Worm (Caenorhabditis elegans) whole organism, L4 larva: Measurements from ENCODE around the gene ZC250.5.

Source experiments
- D1046.2 ChIP-seq: fragments of 200-800 bp; sonication (Bioruptor generic); IDR thresholded peaks from 2 replicates; pipeline ENCODE4 v1.3.6; 2022; ENCODE audit warnings: missing genetic modification characterization, missing compliant biosample characterization
- F10B5.3 ChIP-seq: sonication (generic microtip); optimal IDR thresholded peaks from 2 replicates; lab custom pipeline; 2016; ENCODE audit warnings: mild to moderate bottlenecking, missing genetic modification characterization, missing compliant biosample characterization
- F26F4.8 ChIP-seq: fragments of 200-800 bp; sonication (Bioruptor generic); conservative IDR thresholded peaks from 2 replicates; pipeline ENCODE4 v1.3.6; 2022; ENCODE audit warnings: missing genetic modification characterization, missing compliant biosample characterization
- F37D6.2 ChIP-seq: sonication (generic microtip); optimal IDR thresholded peaks from 2 replicates; lab custom pipeline; 2016; ENCODE audit warnings: mild to moderate bottlenecking, missing genetic modification characterization, missing compliant biosample characterization
- T20F7.1 ChIP-seq: fragments of 200-800 bp; sonication (Bioruptor generic); optimal IDR thresholded peaks from 2 replicates; lab custom pipeline; 2018; ENCODE audit warnings: mild to moderate bottlenecking, missing genetic modification characterization, missing compliant biosample characterization
- ZK337.2 ChIP-seq: fragments of 200-800 bp; sonication (Bioruptor generic); IDR thresholded peaks from 2 replicates; pipeline ENCODE4 v1.3.6; 2022; ENCODE audit warnings: missing genetic modification reagents, missing genetic modification characterization, missing compliant biosample characterization
- ama-1 ChIP-seq: fragments of 150-350 bp; optimal IDR thresholded peaks from 2 replicates; lab custom pipeline; 2014; ENCODE audit warnings: inconsistent platforms, mixed read lengths
- arid-1 ChIP-seq: fragments of 200-800 bp; sonication (Bioruptor generic); conservative IDR thresholded peaks from 2 replicates; pipeline ENCODE4 v1.3.6; 2022; ENCODE audit warnings: missing genetic modification reagents, missing genetic modification characterization, missing compliant biosample characterization
- attf-4 ChIP-seq: sonication (generic microtip); optimal IDR thresholded peaks from 3 replicates; lab custom pipeline; 2017; ENCODE audit warnings: missing biosample characterization, missing genetic modification characterization
- ceh-20 ChIP-seq: fragments of 200-800 bp; sonication (Bioruptor generic); IDR thresholded peaks from 2 replicates; pipeline ENCODE4 v1.3.6; 2022; ENCODE audit warnings: missing genetic modification reagents, missing genetic modification characterization, missing compliant biosample characterization
- ceh-28 ChIP-seq: fragments of 150-350 bp; optimal IDR thresholded peaks from 2 replicates; lab custom pipeline; 2014; ENCODE audit warnings: missing biosample characterization, missing genetic modification reagents, missing genetic modification characterization
- ceh-44 ChIP-seq: fragments of 200-800 bp; sonication (Bioruptor generic); IDR thresholded peaks from 2 replicates; pipeline ENCODE4 v1.3.6; 2022; ENCODE audit warnings: missing genetic modification reagents, missing genetic modification characterization, missing compliant biosample characterization
- ces-1 ChIP-seq: fragments of 150-350 bp; sonication (generic microtip); optimal IDR thresholded peaks from 4 replicates; lab custom pipeline; 2014; ENCODE audit warnings: missing biosample characterization, missing genetic modification reagents, missing genetic modification characterization
- ctbp-1 ChIP-seq: fragments of 200-800 bp; sonication (Bioruptor generic); IDR thresholded peaks from 2 replicates; pipeline ENCODE4 v1.3.6; 2022; ENCODE audit warnings: missing genetic modification reagents, missing genetic modification characterization, missing compliant biosample characterization
- dmd-6 ChIP-seq: fragments of 200-800 bp; sonication (Bioruptor generic); IDR thresholded peaks from 2 replicates; pipeline ENCODE4 v1.3.6; 2022; ENCODE audit warnings: missing genetic modification reagents, missing genetic modification characterization, missing compliant biosample characterization
- dmd-8 ChIP-seq: fragments of 200-800 bp; sonication (Bioruptor generic); IDR thresholded peaks from 2 replicates; pipeline ENCODE4 v1.3.6; 2022; ENCODE audit warnings: missing genetic modification characterization, missing compliant biosample characterization
- duxl-1 ChIP-seq: sonication (generic microtip); optimal IDR thresholded peaks from 2 replicates; lab custom pipeline; 2016; ENCODE audit warnings: mild to moderate bottlenecking, missing genetic modification characterization, moderate library complexity, missing compliant biosample characterization; ENCODE audit not compliant: poor library complexity
- egl-27 ChIP-seq: sonication (generic microtip); optimal IDR thresholded peaks from 3 replicates; lab custom pipeline; 2017; ENCODE audit warnings: missing biosample characterization, missing genetic modification reagents, missing genetic modification characterization
- egl-43 ChIP-seq: fragments of 200-800 bp; sonication (Bioruptor generic); IDR thresholded peaks from 2 replicates; pipeline ENCODE4 v1.3.6; 2022; ENCODE audit warnings: missing genetic modification reagents, missing genetic modification characterization, missing compliant biosample characterization
- fkh-10 ChIP-seq: fragments of 150-350 bp; optimal IDR thresholded peaks from 2 replicates; lab custom pipeline; 2014; ENCODE audit warnings: missing biosample characterization, missing genetic modification reagents, missing genetic modification characterization
- hmg-1.1 ChIP-seq: fragments of 200-800 bp; sonication (Bioruptor generic); IDR thresholded peaks from 2 replicates; pipeline ENCODE4 v1.3.6; 2022; ENCODE audit warnings: missing genetic modification reagents, missing genetic modification characterization, missing compliant biosample characterization
- jun-1 ChIP-seq: fragments of 150-350 bp; optimal IDR thresholded peaks from 2 replicates; lab custom pipeline; 2014; ENCODE audit warnings: missing biosample characterization, missing genetic modification reagents, missing genetic modification characterization
- lim-7 ChIP-seq: fragments of 200-800 bp; sonication (Bioruptor generic); IDR thresholded peaks from 2 replicates; pipeline ENCODE4 v1.3.6; 2022; ENCODE audit warnings: missing genetic modification characterization, missing compliant biosample characterization
- lin-15B ChIP-seq: fragments of 150-350 bp; sonication (generic microtip); optimal IDR thresholded peaks from 3 replicates; lab custom pipeline; 2014; ENCODE audit warnings: missing biosample characterization, missing genetic modification characterization
- madf-9 ChIP-seq: fragments of 200-800 bp; sonication (Bioruptor generic); conservative IDR thresholded peaks from 2 replicates; pipeline ENCODE4 v1.3.6; 2022; ENCODE audit warnings: missing genetic modification reagents, missing genetic modification characterization, missing compliant biosample characterization
- mdt-29 ChIP-seq: fragments of 200-800 bp; sonication (Bioruptor generic); IDR thresholded peaks from 2 replicates; pipeline ENCODE4 v1.3.6; 2022; ENCODE audit warnings: missing genetic modification reagents, missing genetic modification characterization, missing compliant biosample characterization
- mes-2 ChIP-seq: sonication (generic microtip); optimal IDR thresholded peaks from 2 replicates; lab custom pipeline; 2016; ENCODE audit warnings: missing genotype, mild to moderate bottlenecking, missing genetic modification characterization, missing compliant biosample characterization; ENCODE audit not compliant: poor library complexity, severe bottlenecking
- nhr-102 ChIP-seq: sonication (generic microtip); optimal IDR thresholded peaks from 2 replicates; lab custom pipeline; 2016; ENCODE audit warnings: mild to moderate bottlenecking, missing genetic modification characterization, moderate library complexity, missing compliant biosample characterization
- nhr-11 ChIP-seq: fragments of 150-350 bp; optimal IDR thresholded peaks from 2 replicates; lab custom pipeline; 2014; ENCODE audit warnings: missing biosample characterization, missing genetic modification characterization
- nhr-237 ChIP-seq: sonication (generic microtip); optimal IDR thresholded peaks from 2 replicates; lab custom pipeline; 2017; ENCODE audit warnings: missing biosample characterization, missing genetic modification characterization
- nhr-25 ChIP-seq: sonication (generic microtip); optimal IDR thresholded peaks from 2 replicates; lab custom pipeline; 2017; ENCODE audit warnings: missing genetic modification characterization, mild to moderate bottlenecking, missing compliant biosample characterization, antibody characterized with exemption, moderate library complexity, borderline replicate concordance; ENCODE audit not compliant: insufficient read depth
- nhr-28 ChIP-seq: fragments of 150-350 bp; optimal IDR thresholded peaks from 2 replicates; lab custom pipeline; 2014; ENCODE audit warnings: missing biosample characterization, missing genetic modification characterization
- nhr-48 ChIP-seq: sonication (generic microtip); optimal IDR thresholded peaks from 2 replicates; lab custom pipeline; 2016; ENCODE audit warnings: mild to moderate bottlenecking, missing genetic modification characterization, missing compliant biosample characterization
- nhr-77 ChIP-seq: fragments of 150-350 bp; optimal IDR thresholded peaks from 2 replicates; lab custom pipeline; 2014; ENCODE audit warnings: missing biosample characterization, missing genetic modification characterization
- php-3 ChIP-seq: fragments of 200-800 bp; sonication (Bioruptor generic); IDR thresholded peaks from 2 replicates; pipeline ENCODE4 v1.3.6; 2022; ENCODE audit warnings: missing genetic modification reagents, missing genetic modification characterization, missing compliant biosample characterization
- saeg-2 ChIP-seq: fragments of 200-800 bp; sonication (Bioruptor generic); IDR thresholded peaks from 2 replicates; pipeline ENCODE4 v1.3.6; 2022; ENCODE audit warnings: missing genetic modification reagents, missing genetic modification characterization, missing compliant biosample characterization
- sdz-12 ChIP-seq: fragments of 200-800 bp; sonication (Bioruptor generic); optimal IDR thresholded peaks from 2 replicates; lab custom pipeline; 2018; ENCODE audit warnings: mild to moderate bottlenecking, missing genetic modification characterization, missing compliant biosample characterization
- spr-3 ChIP-seq: fragments of 200-800 bp; sonication (Bioruptor generic); optimal IDR thresholded peaks from 2 replicates; lab custom pipeline; 2018; ENCODE audit warnings: mild to moderate bottlenecking, missing genetic modification characterization, missing compliant biosample characterization
- tag-97 ChIP-seq: fragments of 200-800 bp; sonication (Bioruptor generic); IDR thresholded peaks from 2 replicates; pipeline ENCODE4 v1.3.6; 2022; ENCODE audit warnings: missing genetic modification characterization, missing compliant biosample characterization
- unc-130 ChIP-seq: sonication (generic microtip); optimal IDR thresholded peaks from 2 replicates; lab custom pipeline; 2016; ENCODE audit warnings: missing genetic modification reagents, missing genetic modification characterization, missing compliant biosample characterization
- unc-62 ChIP-seq, 3 experiments: fragments of 150-350 bp in 1 of 3; sonication (generic microtip); optimal IDR thresholded peaks in 2 of 3; peaks in 1 of 3; 1 replicate in 1 of 3; 2 replicates in 2 of 3; lab custom pipeline; 2014 to 2017; ENCODE audit warnings: missing biosample characterization in 3 of 3, missing genetic modification characterization in 3 of 3, missing genetic modification reagents in 3 of 3, missing genotype in 1 of 3
- zag-1 ChIP-seq: fragments of 150-350 bp; optimal IDR thresholded peaks from 2 replicates; lab custom pipeline; 2014; ENCODE audit warnings: missing biosample characterization, missing genetic modification characterization
- zfp-2 ChIP-seq: sonication (generic microtip); optimal IDR thresholded peaks from 2 replicates; lab custom pipeline; 2016; ENCODE audit warnings: mild to moderate bottlenecking, missing genetic modification characterization, missing compliant biosample characterization
- ztf-11 ChIP-seq: fragments of 150-350 bp; optimal IDR thresholded peaks from 2 replicates; lab custom pipeline; 2014; ENCODE audit warnings: missing biosample characterization, missing genetic modification characterization
- ztf-7 ChIP-seq: fragments of 150-350 bp; optimal IDR thresholded peaks from 2 replicates; lab custom pipeline; 2014; ENCODE audit warnings: missing biosample characterization, missing genetic modification characterization

ZC250.5 gene

ce11 chrV:5835979-5836615, 30.5 kb downstream of the ZC250.5 start (continued):
- TF ChIP-seq nhr-102 (no peak), egl-27 (tag; lab: Kevin White, UChicago) (no peak), nhr-237 (tag; lab: Kevin White, UChicago) (no peak), fkh-10 (GFP tag; lab: Kevin White, UChicago) (no peak), F26F4.8 (GFP tag; lab: Robert Waterston, UW) (no peak), spr-3 (GFP tag; lab: Kevin White, UChicago) (peak; percentile 1), unc-130 (no peak), php-3 (GFP tag; lab: Robert Waterston, UW) (no peak), dmd-8 (GFP tag; lab: Robert Waterston, UW) (no peak), ZK337.2 (GFP tag; lab: Robert Waterston, UW) (no peak), mdt-29 (GFP tag; lab: Robert Waterston, UW) (0 out of 2 replicates have a peak, but pooled peaks have one; percentile 5), arid-1 (GFP tag; lab: Robert Waterston, UW) (no peak), D1046.2 (peak; percentile 42; the same call in 1 of the 2 replicates), sdz-12 (GFP tag; lab: Kevin White, UChicago) (no peak), dmd-6 (peak; percentile 26; the same call in 1 of the 2 replicates), attf-4 (tag; lab: Kevin White, UChicago) (no peak), saeg-2 (GFP tag; lab: Robert Waterston, UW) (no peak)

- TF ChIP-seq tag-97 (GFP tag; lab: Robert Waterston, UW): no peak
- TF ChIP-seq ama-1 (lab: Kevin White, UChicago): peak; percentile 75
- no peak for TF ChIP-seq sdz-12 (GFP tag; lab: Kevin White, UChicago)
- peak in 1 of 2 experiments; percentile 32 for TF ChIP-seq unc-62 (GFP tag; optimal IDR thresholded peaks at IDR 0.05 in 1 of 2; lab: Kevin White, UChicago)
- TF ChIP-seq unc-62 (tag; optimal IDR thresholded peaks at IDR 0.05; lab: Kevin White, UChicago): no peak
Measured at ce11 chrV:5836616-5836982, 31.0 kb downstream of the ZC250.5 start, which contains the start of gene col-140. Gene col-140, minus strand, starts transcription at chrV:5836834.

- TF ChIP-seq zfp-2 (tag; lab: Kevin White, UChicago) (no peak), egl-43 (GFP tag; lab: Robert Waterston, UW) (no peak), zag-1 (tag; lab: Kevin White, UChicago) (no peak), F10B5.3 (tag; lab: Kevin White, UChicago) (no peak), ceh-28 (no peak), T20F7.1 (GFP tag; lab: Kevin White, UChicago) (no peak), fkh-10 (GFP tag; lab: Kevin White, UChicago) (no peak), nhr-25 (tag; lab: Kevin White, UChicago) (peak; percentile 59), nhr-77 (tag; lab: Kevin White, UChicago) (no peak), madf-9 (0 out of 2 replicates have a peak, but pooled peaks have one; percentile 12), nhr-48 (tag; lab: Kevin White, UChicago) (no peak), F37D6.2 (tag; lab: Kevin White, UChicago) (peak; percentile 26), lin-15B (tag; lab: Kevin White, UChicago) (no peak), nhr-11 (no peak), duxl-1 (tag; lab: Kevin White, UChicago) (no peak), ceh-20 (GFP tag; lab: Robert Waterston, UW) (no peak), lim-7 (GFP tag; lab: Robert Waterston, UW) (peak; percentile 41; the same call in 1 of the 2 replicates), ztf-7 (tag; lab: Kevin White, UChicago) (no peak), jun-1 (tag; lab: Kevin White, UChicago) (no peak), ces-1 (GFP tag; lab: Kevin White, UChicago) (no peak), saeg-2 (GFP tag; lab: Robert Waterston, UW) (no peak), egl-27 (tag; lab: Kevin White, UChicago) (no peak), nhr-28 (tag; lab: Kevin White, UChicago) (no peak), hmg-1.1 (peak; percentile 39; the same call in 1 of the 2 replicates), ctbp-1 (GFP tag; lab: Robert Waterston, UW) (no peak), mes-2 (tag; lab: Kevin White, UChicago) (no peak), ztf-11 (no peak), nhr-237 (tag; lab: Kevin White, UChicago) (no peak), ceh-44 (GFP tag; lab: Robert Waterston, UW) (no peak)
Measured at ce11 chrV:5838576-5839366, 33.2 kb downstream of the ZC250.5 start, which contains the start of gene F26F12.2. Gene F26F12.2, minus strand, starts transcription at chrV:5838613.
